Fruit fly (Drosophila melanogaster) whole organism, prepupa: ENCODE data around the gene CG31445.

ENCODE experiments used
- CG10631 ChIP-seq: fragments of 200-800 bp; sonication (Bioruptor generic); optimal IDR thresholded peaks from 2 replicates; lab custom pipeline; 2016; ENCODE audit warnings: missing biosample characterization, missing genetic modification characterization
- CG10669 ChIP-seq: fragments of 200-800 bp; sonication (Bioruptor generic); optimal IDR thresholded peaks from 3 replicates; lab custom pipeline; 2018; ENCODE audit warnings: missing biosample characterization, mild to moderate bottlenecking, missing genetic modification characterization, moderate library complexity
- CG11294 ChIP-seq: fragments of 200-800 bp; sonication (Bioruptor generic); IDR thresholded peaks from 2 replicates; pipeline ENCODE4 v1.3.6; 2022; ENCODE audit warnings: missing biosample characterization, missing genetic modification characterization
- CG11762 ChIP-seq: fragments of 200-800 bp; sonication (Bioruptor generic); optimal IDR thresholded peaks from 3 replicates; lab custom pipeline; 2016; ENCODE audit warnings: missing biosample characterization, missing genetic modification characterization; ENCODE audit not compliant: insufficient read depth
- CG1621 ChIP-seq: fragments of 200-800 bp; sonication (Bioruptor generic); optimal IDR thresholded peaks from 3 replicates; lab custom pipeline; 2018; ENCODE audit warnings: missing biosample characterization, mild to moderate bottlenecking, missing genetic modification characterization
- CG32006 ChIP-seq: fragments of 200-800 bp; sonication (Bioruptor generic); optimal IDR thresholded peaks from 3 replicates; lab custom pipeline; 2017; ENCODE audit warnings: missing biosample characterization, mild to moderate bottlenecking, missing genetic modification characterization
- CG34406 ChIP-seq: fragments of 200-800 bp; sonication (Bioruptor generic); optimal IDR thresholded peaks from 3 replicates; lab custom pipeline; 2016; ENCODE audit warnings: missing biosample characterization, missing genetic modification characterization
- CG6163 ChIP-seq: fragments of 200-800 bp; sonication (Bioruptor generic); IDR thresholded peaks from 3 replicates; pipeline ENCODE4 v1.3.6; 2022; ENCODE audit warnings: missing biosample characterization, missing genetic modification characterization
- CG6792 ChIP-seq: fragments of 200-800 bp; sonication (Bioruptor generic); optimal IDR thresholded peaks from 3 replicates; lab custom pipeline; 2016; ENCODE audit warnings: missing biosample characterization, missing genetic modification characterization
- CG6808 ChIP-seq: fragments of 200-800 bp; sonication (Bioruptor generic); optimal IDR thresholded peaks from 3 replicates; lab custom pipeline; 2017; ENCODE audit warnings: missing biosample characterization, missing genetic modification characterization, mild to moderate bottlenecking, moderate library complexity, missing genetic modification reagents
- CG8119 ChIP-seq: fragments of 200-800 bp; sonication (Bioruptor generic); IDR thresholded peaks from 3 replicates; pipeline ENCODE4 v1.3.6; 2022; ENCODE audit warnings: missing biosample characterization, missing genetic modification characterization
- CG8632 ChIP-seq: fragments of 200-800 bp; sonication (Bioruptor generic); optimal IDR thresholded peaks from 3 replicates; lab custom pipeline; 2016; ENCODE audit warnings: missing biosample characterization, missing genetic modification characterization
- Eip75B ChIP-seq: fragments of 200-800 bp; sonication (Bioruptor generic); optimal IDR thresholded peaks from 3 replicates; lab custom pipeline; 2016; ENCODE audit warnings: missing biosample characterization, missing genetic modification characterization
- Eip78C ChIP-seq: fragments of 200-800 bp; sonication (Bioruptor generic); peaks from one replicate; lab custom pipeline; 2016; ENCODE audit warnings: missing biosample characterization, missing genetic modification characterization
- Gug ChIP-seq: fragments of 200-800 bp; sonication (Bioruptor generic); IDR thresholded peaks from 2 replicates; pipeline ENCODE4 v1.3.6; 2022; ENCODE audit warnings: missing biosample characterization, missing genetic modification characterization
- Hr39 ChIP-seq: fragments of 200-800 bp; sonication (Bioruptor generic); optimal IDR thresholded peaks from 2 replicates; lab custom pipeline; 2016; ENCODE audit warnings: missing biosample characterization, missing genetic modification characterization
- Hr4 ChIP-seq: fragments of 200-800 bp; sonication (Bioruptor generic); optimal IDR thresholded peaks from 3 replicates; lab custom pipeline; 2016; ENCODE audit warnings: missing biosample characterization, missing genetic modification characterization
- Met ChIP-seq: fragments of 200-800 bp; sonication (Bioruptor generic); optimal IDR thresholded peaks from 3 replicates; lab custom pipeline; 2016; ENCODE audit warnings: missing biosample characterization, missing genetic modification characterization
- OdsH ChIP-seq: fragments of 200-800 bp; sonication (Bioruptor generic); optimal IDR thresholded peaks from 3 replicates; lab custom pipeline; 2016; ENCODE audit warnings: missing biosample characterization, missing genetic modification characterization
- Sox14 ChIP-seq: fragments of 200-800 bp; sonication (Bioruptor generic); optimal IDR thresholded peaks from 3 replicates; lab custom pipeline; 2016; ENCODE audit warnings: missing biosample characterization, missing genetic modification characterization
- Sox15 ChIP-seq: fragments of 200-800 bp; sonication (Bioruptor generic); optimal IDR thresholded peaks from 3 replicates; lab custom pipeline; 2016; ENCODE audit warnings: missing biosample characterization, missing genetic modification characterization
- achi ChIP-seq: fragments of 200-800 bp; sonication (Bioruptor generic); optimal IDR thresholded peaks from 3 replicates; lab custom pipeline; 2016; ENCODE audit warnings: missing biosample characterization, missing genetic modification characterization
- acj6 ChIP-seq: fragments of 200-800 bp; sonication (Bioruptor generic); optimal IDR thresholded peaks from 3 replicates; lab custom pipeline; 2016; ENCODE audit warnings: missing biosample characterization, missing genetic modification characterization
- eg ChIP-seq: fragments of 200-800 bp; sonication (Bioruptor generic); IDR thresholded peaks from 3 replicates; pipeline ENCODE4 v1.3.6; 2022; ENCODE audit warnings: missing biosample characterization, missing genetic modification characterization
- esn ChIP-seq: fragments of 200-800 bp; sonication (Bioruptor generic); optimal IDR thresholded peaks from 2 replicates; lab custom pipeline; 2016; ENCODE audit warnings: missing biosample characterization, mild to moderate bottlenecking, missing genetic modification characterization, moderate library complexity
- fd59A ChIP-seq: fragments of 200-800 bp; sonication (Bioruptor generic); optimal IDR thresholded peaks from 2 replicates; lab custom pipeline; 2017; ENCODE audit warnings: missing biosample characterization, mild to moderate bottlenecking, missing genetic modification characterization, missing genetic modification reagents
- fd85E ChIP-seq: fragments of 200-800 bp; sonication (Bioruptor generic); optimal IDR thresholded peaks from 3 replicates; lab custom pipeline; 2016; ENCODE audit warnings: missing biosample characterization, missing genetic modification characterization
- fkh ChIP-seq: fragments of 200-800 bp; sonication (Bioruptor generic); optimal IDR thresholded peaks from 3 replicates; lab custom pipeline; 2017; ENCODE audit warnings: missing biosample characterization, mild to moderate bottlenecking, missing genetic modification characterization, moderate library complexity
- lz ChIP-seq: fragments of 200-800 bp; sonication (Bioruptor generic); optimal IDR thresholded peaks from 3 replicates; lab custom pipeline; 2016; ENCODE audit warnings: missing biosample characterization, missing genetic modification characterization
- net ChIP-seq: fragments of 200-800 bp; sonication (Bioruptor generic); optimal IDR thresholded peaks from 3 replicates; lab custom pipeline; 2016; ENCODE audit warnings: missing biosample characterization, missing genetic modification characterization
- pdm3 ChIP-seq: fragments of 200-800 bp; sonication (Bioruptor generic); optimal IDR thresholded peaks from 3 replicates; lab custom pipeline; 2016; ENCODE audit warnings: missing biosample characterization, missing genetic modification characterization
- salr ChIP-seq, 2 experiments: fragments of 200-800 bp; sonication (Bioruptor generic); optimal IDR thresholded peaks; 3 replicates each; lab custom pipeline; 2016 to 2018; ENCODE audit warnings: missing biosample characterization in 2 of 2, missing genetic modification characterization in 2 of 2, mild to moderate bottlenecking in 1 of 2
- spab ChIP-seq: fragments of 200-800 bp; sonication (Bioruptor generic); optimal IDR thresholded peaks from 2 replicates; lab custom pipeline; 2017; ENCODE audit warnings: missing biosample characterization, mild to moderate bottlenecking, missing genetic modification characterization, missing genetic modification reagents
- ss ChIP-seq, 2 experiments: fragments of 200-800 bp; sonication (Bioruptor generic); optimal IDR thresholded peaks; 2 replicates in 1 of 2; 3 replicates in 1 of 2; lab custom pipeline; 2017 to 2018; ENCODE audit warnings: mild to moderate bottlenecking in 2 of 2, missing biosample characterization in 2 of 2, missing genetic modification characterization in 2 of 2, moderate library complexity in 1 of 2
- svp ChIP-seq: fragments of 200-800 bp; sonication (Bioruptor generic); peaks from one replicate; lab custom pipeline; 2016; ENCODE audit warnings: missing biosample characterization, missing genetic modification characterization
- topi ChIP-seq: fragments of 200-800 bp; sonication (Bioruptor generic); optimal IDR thresholded peaks from 3 replicates; lab custom pipeline; 2016; ENCODE audit warnings: missing biosample characterization, missing genetic modification characterization
- vri ChIP-seq: fragments of 200-800 bp; sonication (Bioruptor generic); optimal IDR thresholded peaks from 3 replicates; lab custom pipeline; 2016; ENCODE audit warnings: missing biosample characterization, mild to moderate bottlenecking, missing genetic modification characterization

CG31445 gene

DNA sequence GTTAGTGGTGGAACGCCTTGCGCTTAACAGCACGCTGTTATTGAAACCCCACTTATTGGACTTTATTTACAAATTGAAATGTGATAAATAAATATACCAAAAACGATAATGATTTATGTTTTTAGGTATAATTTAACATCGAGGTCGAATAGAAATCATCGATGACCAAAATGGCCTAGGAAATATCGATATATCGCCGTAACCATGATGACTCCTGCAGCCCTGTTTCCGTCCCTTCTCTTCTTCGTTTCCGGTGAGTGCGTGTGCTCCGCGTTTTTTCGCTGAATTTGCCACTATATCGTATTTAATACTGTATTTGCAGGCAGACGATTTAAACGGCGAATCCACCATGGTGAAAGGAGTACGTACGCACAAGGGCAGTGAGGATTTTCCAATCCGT is 24.7 kb downstream of the CG31445 start, which contains the start of gene eEF1gamma (continued):
- TF ChIP-seq eg (peak; percentile 93), fd59A (GFP tag; lab: Kevin White, UChicago) (peak; percentile 80), CG8632 (GFP tag; lab: Kevin White, UChicago) (peak; percentile 88), CG6792 (GFP tag; lab: Kevin White, UChicago) (peak; percentile 88), topi (GFP tag; lab: Kevin White, UChicago) (peak; percentile 93), achi (GFP tag; lab: Kevin White, UChicago) (no peak), CG6808 (peak; percentile 85), spab (GFP tag; lab: Kevin White, UChicago) (no peak), CG10669 (GFP tag; lab: Kevin White, UChicago) (peak; percentile 86), Eip75B (peak; percentile 93), CG10631 (GFP tag; lab: Kevin White, UChicago) (no peak), Met (GFP tag; lab: Kevin White, UChicago) (peak; percentile 93), acj6 (GFP tag; lab: Kevin White, UChicago) (peak; percentile 91)

DNA sequence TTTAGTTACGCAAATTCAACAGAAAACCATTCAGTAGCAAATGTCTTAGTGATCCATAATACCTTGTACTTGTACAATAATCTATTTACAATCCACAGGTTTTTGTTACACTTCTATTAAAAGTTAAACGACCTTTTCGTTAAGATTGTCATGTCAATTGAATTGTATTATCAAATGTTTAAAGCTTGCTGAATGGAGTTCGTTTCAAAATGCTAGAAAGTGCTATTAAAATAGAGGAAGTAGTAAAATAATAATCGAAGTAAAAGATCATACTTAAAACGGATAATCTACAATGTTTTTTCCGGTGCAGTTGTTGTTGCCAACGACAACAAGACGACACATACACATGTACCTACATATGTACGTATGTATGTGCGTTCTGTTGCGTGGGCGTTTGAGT is 26.6 kb downstream of the CG31445 start:
- no peak for TF ChIP-seq svp (GFP tag; lab: Kevin White, UChicago)
- no peak for TF ChIP-seq CG11762 (GFP tag; lab: Kevin White, UChicago)
- peak; percentile 11 for TF ChIP-seq Met (GFP tag; lab: Kevin White, UChicago)
- TF ChIP-seq CG6792 (GFP tag; lab: Kevin White, UChicago) = no peak
- peak; percentile 28 for TF ChIP-seq CG32006 (GFP tag; lab: Kevin White, UChicago)
- no peak for TF ChIP-seq Sox14 (GFP tag; lab: Kevin White, UChicago)
- TF ChIP-seq eg = no peak
- peak; percentile 24 for TF ChIP-seq Hr4 (GFP tag; lab: Kevin White, UChicago)
- no peak for TF ChIP-seq CG34406
- TF ChIP-seq CG10669 (GFP tag; lab: Kevin White, UChicago) = no peak
- TF ChIP-seq OdsH = peak; percentile 15
- peak; percentile 1 for TF ChIP-seq esn (GFP tag; lab: Kevin White, UChicago)
- TF ChIP-seq Eip78C (GFP tag; lab: Kevin White, UChicago) = peak; percentile 76

DNA sequence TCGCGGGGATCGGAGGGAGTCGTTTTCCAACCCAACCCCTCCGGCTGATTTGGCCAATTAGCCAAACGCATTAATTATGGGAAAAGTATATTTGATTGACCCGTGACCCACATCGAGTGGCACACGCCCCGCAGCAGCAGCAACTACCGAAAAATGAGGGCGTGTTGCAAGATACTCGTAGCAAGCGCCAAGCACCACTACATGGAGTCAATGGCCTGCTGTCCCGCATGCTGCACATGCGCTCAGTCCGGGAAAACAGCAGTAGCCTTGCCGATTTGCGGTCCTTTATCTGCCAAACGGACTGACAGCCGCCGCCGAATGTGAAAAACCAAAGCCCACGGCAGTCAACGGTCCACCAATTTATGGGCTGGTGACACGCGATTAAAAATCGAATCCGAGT is 27.3 kb downstream of the CG31445 start:
- TF ChIP-seq ss (GFP tag; optimal IDR thresholded peaks at IDR 0.05; lab: Kevin White, UChicago) = peak in 1 of 2 experiments; percentile 16
- no peak for TF ChIP-seq CG10631 (GFP tag; lab: Kevin White, UChicago)

DNA sequence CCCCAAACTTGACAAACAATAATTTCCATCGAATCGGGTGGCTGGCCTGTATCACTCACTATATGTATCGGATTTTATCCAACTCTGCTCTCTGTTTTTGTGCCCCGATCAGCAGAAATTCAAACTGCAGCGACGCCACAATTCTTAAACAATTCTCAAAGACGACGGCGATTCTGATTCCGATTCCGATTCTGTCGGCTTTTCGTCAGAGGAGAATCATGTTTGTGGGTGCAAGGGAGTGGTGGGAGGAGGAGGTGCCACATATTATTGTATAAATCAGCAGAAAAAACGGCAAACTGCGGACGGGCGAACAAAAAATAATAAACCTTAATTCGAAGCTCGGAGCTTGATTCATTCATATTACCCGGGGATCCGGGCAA is 28.2 kb downstream of the CG31445 start:
- TF ChIP-seq salr (GFP tag; optimal IDR thresholded peaks at IDR 0.05; lab: Kevin White, UChicago) (no peak), fd59A (GFP tag; lab: Kevin White, UChicago) (no peak), CG8119 (GFP tag; lab: Robert Waterston, UW) (no peak), Hr39 (GFP tag; lab: Kevin White, UChicago) (no peak), Gug (no peak), Sox15 (GFP tag; lab: Kevin White, UChicago) (no peak), vri (GFP tag; lab: Kevin White, UChicago) (no peak), fd85E (GFP tag; lab: Kevin White, UChicago) (no peak), CG11294 (GFP tag; lab: Robert Waterston, UW) (no peak), OdsH (no peak), CG6163 (GFP tag; lab: Robert Waterston, UW) (no peak), net (GFP tag; lab: Kevin White, UChicago) (no peak), achi (GFP tag; lab: Kevin White, UChicago) (no peak), lz (GFP tag; lab: Kevin White, UChicago) (no peak), CG1621 (tag; lab: Kevin White, UChicago) (no peak), pdm3 (no peak), CG8632 (GFP tag; lab: Kevin White, UChicago) (no peak), fkh (GFP tag; lab: Kevin White, UChicago) (no peak)
